Worm (Caenorhabditis elegans): ENCODE measurements around the gene C15B12.2.

DNA sequence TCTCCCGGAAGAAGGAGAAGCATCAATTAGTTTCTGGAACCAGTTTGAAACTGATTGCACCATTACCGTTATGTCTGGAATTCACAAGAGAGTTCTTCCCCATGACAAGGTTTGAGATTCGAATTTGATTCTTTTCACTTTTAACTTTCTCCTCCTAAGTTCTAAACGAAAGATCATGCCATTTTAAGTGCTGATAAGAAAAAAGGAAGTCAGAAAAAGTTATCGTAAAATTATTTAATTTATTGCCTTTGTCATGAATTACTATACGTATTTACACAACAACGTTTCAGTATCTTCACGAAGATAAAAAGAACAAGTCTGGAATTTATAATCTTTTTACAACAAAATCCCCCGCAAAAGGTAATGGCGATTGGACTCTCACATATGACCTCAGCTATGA lies 3.1 kb upstream of the C15B12.2 start:
- no peak for TF ChIP-seq snpc-4 (tag; optimal IDR thresholded peaks at IDR 0.05)
- TF ChIP-seq lin-39 (tag; optimal IDR thresholded peaks at IDR 0.05): no peak
- no peak for TF ChIP-seq lin-15B (tag; optimal IDR thresholded peaks at IDR 0.05)
- no peak for TF ChIP-seq ZK546.5 (tag; optimal IDR thresholded peaks at IDR 0.05)
- TF ChIP-seq skn-1 (tag; optimal IDR thresholded peaks at IDR 0.05): no peak
- TF ChIP-seq fos-1 (tag; optimal IDR thresholded peaks at IDR 0.05): no peak
- TF ChIP-seq elt-1 (tag; optimal IDR thresholded peaks at IDR 0.05): no peak
- TF ChIP-seq ceh-28 (tag; optimal IDR thresholded peaks at IDR 0.05): no peak
